Worm (Caenorhabditis elegans) whole organism, midembryonic: ENCODE data around the gene F47B10.8.

Source experiments
- T22C8.4 ChIP-seq: fragments of 200-800 bp; sonication (Bioruptor generic); IDR thresholded peaks from 2 replicates; pipeline ENCODE4 v1.3.6; 2022; ENCODE audit warnings: missing genetic modification characterization, missing compliant biosample characterization
- cog-1 ChIP-seq: sonication (generic microtip); optimal IDR thresholded peaks from 2 replicates; lab custom pipeline; 2016; ENCODE audit warnings: missing genetic modification characterization, missing compliant biosample characterization
- flt-1 ChIP-seq: fragments of 200-800 bp; sonication (Bioruptor generic); IDR thresholded peaks from 2 replicates; pipeline ENCODE4 v1.3.6; 2022; ENCODE audit warnings: missing genetic modification characterization, missing compliant biosample characterization
- klf-2 ChIP-seq: fragments of 200-800 bp; sonication (Bioruptor generic); conservative IDR thresholded peaks from 2 replicates; pipeline ENCODE4 v1.3.6; 2022; ENCODE audit warnings: missing genetic modification reagents, missing genetic modification characterization, missing compliant biosample characterization
- med-1 ChIP-seq: sonication (generic microtip); optimal IDR thresholded peaks from 2 replicates; lab custom pipeline; 2017; ENCODE audit warnings: missing genetic modification characterization, mild to moderate bottlenecking, missing compliant biosample characterization, antibody characterized with exemption, missing genetic modification reagents; ENCODE audit not compliant: insufficient read depth
- ref-1 ChIP-seq: fragments of 200-800 bp; sonication (Bioruptor generic); conservative IDR thresholded peaks from 2 replicates; pipeline ENCODE4 v1.3.6; 2022; ENCODE audit warnings: missing genetic modification reagents, missing genetic modification characterization, missing compliant biosample characterization
- tab-1 ChIP-seq: fragments of 200-800 bp; sonication (Bioruptor generic); IDR thresholded peaks from 2 replicates; pipeline ENCODE4 v1.3.6; 2022; ENCODE audit warnings: missing genetic modification characterization, missing compliant biosample characterization
- ztf-23 ChIP-seq: fragments of 200-800 bp; sonication (Bioruptor generic); IDR thresholded peaks from 2 replicates; pipeline ENCODE4 v1.3.6; 2022; ENCODE audit warnings: missing genetic modification reagents, missing genetic modification characterization, missing compliant biosample characterization
- ztf-29 ChIP-seq: fragments of 200-800 bp; sonication (Bioruptor generic); IDR thresholded peaks from 2 replicates; pipeline ENCODE4 v1.3.6; 2022; ENCODE audit warnings: missing genetic modification reagents, missing genetic modification characterization, missing compliant biosample characterization

ce11 chrX:10951168-10951567, 40.6 kb upstream of the F47B10.8 start, which contains the start of gene K09C8.7:
- TF ChIP-seq klf-2 (GFP tag; lab: Robert Waterston, UW) (no peak), med-1 (GFP tag; lab: Kevin White, UChicago) (no peak), ztf-23 (GFP tag; lab: Robert Waterston, UW) (no peak), ref-1 (GFP tag; lab: Robert Waterston, UW) (no peak), flt-1 (GFP tag; lab: Robert Waterston, UW) (no peak), ztf-29 (GFP tag; lab: Robert Waterston, UW) (no peak), cog-1 (tag; lab: Kevin White, UChicago) (no peak), T22C8.4 (no peak), tab-1 (GFP tag; lab: Robert Waterston, UW) (no peak)
